Worm (Caenorhabditis elegans) whole organism, midembryonic: Measurements from ENCODE around the gene F46F5.15.

Experiments
- cog-1 ChIP-seq: sonication (generic microtip); optimal IDR thresholded peaks from 2 replicates; lab custom pipeline; 2016; ENCODE audit warnings: missing genetic modification characterization, missing compliant biosample characterization
- flt-1 ChIP-seq: fragments of 200-800 bp; sonication (Bioruptor generic); IDR thresholded peaks from 2 replicates; pipeline ENCODE4 v1.3.6; 2022; ENCODE audit warnings: missing genetic modification characterization, missing compliant biosample characterization
- klf-2 ChIP-seq: fragments of 200-800 bp; sonication (Bioruptor generic); conservative IDR thresholded peaks from 2 replicates; pipeline ENCODE4 v1.3.6; 2022; ENCODE audit warnings: missing genetic modification reagents, missing genetic modification characterization, missing compliant biosample characterization
- med-1 ChIP-seq: sonication (generic microtip); optimal IDR thresholded peaks from 2 replicates; lab custom pipeline; 2017; ENCODE audit warnings: missing genetic modification characterization, mild to moderate bottlenecking, missing compliant biosample characterization, antibody characterized with exemption, missing genetic modification reagents; ENCODE audit not compliant: insufficient read depth
- ref-1 ChIP-seq: fragments of 200-800 bp; sonication (Bioruptor generic); conservative IDR thresholded peaks from 2 replicates; pipeline ENCODE4 v1.3.6; 2022; ENCODE audit warnings: missing genetic modification reagents, missing genetic modification characterization, missing compliant biosample characterization
- tab-1 ChIP-seq: fragments of 200-800 bp; sonication (Bioruptor generic); IDR thresholded peaks from 2 replicates; pipeline ENCODE4 v1.3.6; 2022; ENCODE audit warnings: missing genetic modification characterization, missing compliant biosample characterization

DNA sequence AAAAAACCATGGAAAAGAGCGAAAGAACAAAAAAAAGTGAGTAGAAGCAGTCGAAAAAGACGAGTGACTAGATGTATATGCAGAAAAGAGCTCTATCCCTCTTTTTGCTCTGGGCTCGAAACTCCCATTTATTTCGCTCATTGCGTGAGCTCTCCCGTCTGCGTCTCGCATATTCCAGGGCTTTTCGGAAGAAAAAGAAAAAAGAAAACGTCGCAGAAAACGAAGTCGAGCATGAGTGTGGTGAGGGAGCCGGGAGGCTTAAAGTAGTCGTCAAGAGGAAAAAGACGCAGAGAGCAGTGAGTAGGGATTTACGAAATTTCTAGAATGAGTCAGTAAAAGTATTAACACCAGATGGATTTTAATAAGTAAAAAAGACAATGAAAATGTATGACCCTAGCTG, 28.5 kb upstream of the F46F5.15 start:
- TF ChIP-seq klf-2 (GFP tag; lab: Robert Waterston, UW) (no peak), med-1 (no peak), tab-1 (no peak), cog-1 (tag; lab: Kevin White, UChicago) (no peak), flt-1 (GFP tag; lab: Robert Waterston, UW) (no peak), ref-1 (GFP tag; lab: Robert Waterston, UW) (no peak)
